Worm (Caenorhabditis elegans) whole organism, L4 larva: ENCODE results near the gene grd-4.

Experiments used
- Y105C5A.15 ChIP-seq: fragments of 200-800 bp; sonication (Bioruptor generic); IDR thresholded peaks from 2 replicates; pipeline ENCODE4 v1.3.6; 2022; ENCODE audit warnings: missing genetic modification characterization, missing compliant biosample characterization
- ama-1 ChIP-seq: fragments of 150-350 bp; optimal IDR thresholded peaks from 2 replicates; lab custom pipeline; 2014; ENCODE audit warnings: inconsistent platforms, mixed read lengths
- fos-1 ChIP-seq: fragments of 150-350 bp; optimal IDR thresholded peaks from 2 replicates; lab custom pipeline; 2014; ENCODE audit warnings: missing biosample characterization, missing genetic modification characterization
- hmg-1.1 ChIP-seq: fragments of 200-800 bp; sonication (Bioruptor generic); IDR thresholded peaks from 2 replicates; pipeline ENCODE4 v1.3.6; 2022; ENCODE audit warnings: missing genetic modification reagents, missing genetic modification characterization, missing compliant biosample characterization
- lin-13 ChIP-seq: fragments of 150-350 bp; optimal IDR thresholded peaks from 2 replicates; lab custom pipeline; 2014; ENCODE audit warnings: missing biosample characterization, missing genetic modification reagents, missing genetic modification characterization
- lin-15B ChIP-seq: fragments of 150-350 bp; sonication (generic microtip); optimal IDR thresholded peaks from 3 replicates; lab custom pipeline; 2014; ENCODE audit warnings: missing biosample characterization, missing genetic modification characterization
- mes-2 ChIP-seq: sonication (generic microtip); optimal IDR thresholded peaks from 2 replicates; lab custom pipeline; 2016; ENCODE audit warnings: missing genotype, mild to moderate bottlenecking, missing genetic modification characterization, missing compliant biosample characterization; ENCODE audit not compliant: poor library complexity, severe bottlenecking

DNA sequence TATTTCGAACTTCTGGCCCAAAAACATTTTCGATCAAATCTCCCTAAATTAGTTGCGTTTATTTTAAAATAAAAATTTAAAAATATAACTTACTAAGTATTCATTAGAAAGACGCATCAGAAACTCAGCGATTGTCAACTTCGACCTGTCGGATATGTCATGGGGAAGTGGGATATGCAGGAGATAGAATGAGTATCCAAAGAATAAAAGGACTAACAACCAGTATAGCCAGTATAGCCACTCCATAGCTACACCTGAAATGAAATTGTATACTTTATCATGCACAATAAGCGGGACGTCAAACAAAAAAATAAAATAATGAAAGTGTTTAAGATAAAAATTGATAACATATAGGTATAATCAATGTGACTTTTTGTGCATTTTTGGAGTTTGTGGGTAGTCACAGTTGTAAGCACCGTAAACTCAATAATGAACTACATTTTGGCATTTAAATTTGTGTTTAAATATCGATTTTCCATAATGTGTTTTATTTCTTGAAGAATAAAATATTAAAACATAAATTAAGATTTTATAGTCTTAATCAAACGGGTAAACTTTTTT, 37.9 kb upstream of the grd-4 start, which contains the start of gene F16F9.4:
- TF ChIP-seq mes-2, result no peak
- no peak for TF ChIP-seq Y105C5A.15
- TF ChIP-seq hmg-1.1 (GFP tag; lab: Robert Waterston, UW), result no peak
- no peak for TF ChIP-seq fos-1
- TF ChIP-seq lin-15B (tag; lab: Kevin White, UChicago), result no peak
- TF ChIP-seq lin-13, result no peak
- no peak for TF ChIP-seq ama-1 (lab: Kevin White, UChicago)
